Worm (Caenorhabditis elegans) whole organism, L1 larva: ENCODE measurements around the gene T23B12.6.

Experiments
- C04F5.9 ChIP-seq: sonication (generic microtip); optimal IDR thresholded peaks from 2 replicates; lab custom pipeline; 2016; ENCODE audit warnings: missing genetic modification characterization, missing compliant biosample characterization
- C34B4.2 ChIP-seq: sonication (generic microtip); optimal IDR thresholded peaks from 2 replicates; lab custom pipeline; 2017; ENCODE audit warnings: mild to moderate bottlenecking, missing genetic modification characterization, missing compliant biosample characterization
- F16B12.6 ChIP-seq: fragments of 150-350 bp; optimal IDR thresholded peaks from 2 replicates; lab custom pipeline; 2014; ENCODE audit warnings: missing biosample characterization, missing genetic modification characterization
- Y116A8C.19 ChIP-seq: sonication (generic microtip); optimal IDR thresholded peaks from 2 replicates; lab custom pipeline; 2016; ENCODE audit warnings: missing compliant biosample characterization, missing genetic modification characterization, borderline replicate concordance
- alr-1 ChIP-seq: fragments of 200-800 bp; sonication (Bioruptor generic); optimal IDR thresholded peaks from 2 replicates; lab custom pipeline; 2018; ENCODE audit warnings: borderline replicate concordance, mild to moderate bottlenecking, missing genetic modification characterization, missing compliant biosample characterization
- blmp-1 ChIP-seq: fragments of 150-350 bp; optimal IDR thresholded peaks from 2 replicates; lab custom pipeline; 2014; ENCODE audit warnings: missing biosample characterization, missing genetic modification characterization
- ceh-82 ChIP-seq, 3 experiments: fragments of 150-350 bp in 1 of 3; sonication (generic microtip) in 2 of 3; optimal IDR thresholded peaks; 2 replicates each; lab custom pipeline; 2014 to 2017; ENCODE audit warnings: missing biosample characterization in 3 of 3, missing genetic modification characterization in 3 of 3
- ceh-88 ChIP-seq: fragments of 200-800 bp; sonication (Bioruptor generic); IDR thresholded peaks from 2 replicates; pipeline ENCODE4 v1.3.6; 2022; ENCODE audit warnings: missing genetic modification characterization, missing compliant biosample characterization
- ces-1 ChIP-seq: fragments of 150-350 bp; optimal IDR thresholded peaks from 2 replicates; lab custom pipeline; 2014; ENCODE audit warnings: missing biosample characterization, missing genetic modification reagents, missing genetic modification characterization
- dsc-1 ChIP-seq: sonication (generic microtip); optimal IDR thresholded peaks from 2 replicates; lab custom pipeline; 2016; ENCODE audit warnings: mild to moderate bottlenecking, missing genetic modification characterization, missing compliant biosample characterization
- efl-1 ChIP-seq, 4 experiments: fragments of 150-350 bp; optimal IDR thresholded peaks in 3 of 4; peaks in 1 of 4; 1 replicate in 1 of 4; 2 replicates in 3 of 4; lab custom pipeline; 2014; ENCODE audit warnings: missing biosample characterization in 2 of 4, missing genetic modification characterization in 2 of 4, missing genetic modification reagents in 2 of 4
- efl-3 ChIP-seq: fragments of 200-800 bp; sonication (Bioruptor generic); optimal IDR thresholded peaks from 2 replicates; lab custom pipeline; 2018; ENCODE audit warnings: mild to moderate bottlenecking, missing genetic modification characterization, missing compliant biosample characterization
- elt-3 ChIP-seq, 6 experiments: fragments of 150-350 bp in 1 of 6; sonication (generic microtip); optimal IDR thresholded peaks; 2 replicates each; lab custom pipeline; 2017 to 2018; ENCODE audit warnings: missing biosample characterization in 6 of 6, missing genetic modification characterization in 6 of 6, inconsistent platforms in 1 of 6
- fos-1 ChIP-seq: fragments of 150-350 bp; optimal IDR thresholded peaks from 2 replicates; lab custom pipeline; 2014; ENCODE audit warnings: missing biosample characterization, missing genetic modification characterization
- hlh-17 ChIP-seq: fragments of 200-800 bp; sonication (Bioruptor generic); optimal IDR thresholded peaks from 2 replicates; lab custom pipeline; 2018; ENCODE audit warnings: missing genetic modification characterization, mild to moderate bottlenecking, missing compliant biosample characterization, moderate library complexity, borderline replicate concordance
- hlh-4 ChIP-seq: sonication (generic microtip); optimal IDR thresholded peaks from 2 replicates; lab custom pipeline; 2016; ENCODE audit warnings: mild to moderate bottlenecking, missing genetic modification characterization, missing compliant biosample characterization
- lin-14 ChIP-seq: fragments of 200-800 bp; sonication (Bioruptor generic); optimal IDR thresholded peaks from 2 replicates; lab custom pipeline; 2018; ENCODE audit warnings: mild to moderate bottlenecking, missing genetic modification characterization, moderate library complexity, missing compliant biosample characterization
- mef-2 ChIP-seq: fragments of 150-350 bp; optimal IDR thresholded peaks from 2 replicates; lab custom pipeline; 2014; ENCODE audit warnings: missing biosample characterization, missing genetic modification characterization
- mep-1 ChIP-seq: fragments of 150-350 bp; optimal IDR thresholded peaks from 2 replicates; lab custom pipeline; 2014; ENCODE audit warnings: missing biosample characterization, missing genetic modification characterization
- nhr-19 ChIP-seq: fragments of 200-800 bp; sonication (Bioruptor generic); conservative IDR thresholded peaks from 2 replicates; pipeline ENCODE4 v1.3.6; 2022; ENCODE audit warnings: missing genetic modification characterization, missing compliant biosample characterization
- nhr-237 ChIP-seq: fragments of 150-350 bp; optimal IDR thresholded peaks from 2 replicates; lab custom pipeline; 2014; ENCODE audit warnings: missing biosample characterization, missing genetic modification characterization
- nhr-47 ChIP-seq: sonication (generic microtip); optimal IDR thresholded peaks from 2 replicates; lab custom pipeline; 2016; ENCODE audit warnings: mild to moderate bottlenecking, missing genetic modification characterization, moderate library complexity, missing compliant biosample characterization
- nhr-71 ChIP-seq: sonication (generic microtip); optimal IDR thresholded peaks from 2 replicates; lab custom pipeline; 2016; ENCODE audit warnings: mild to moderate bottlenecking, missing genetic modification characterization, moderate library complexity, missing compliant biosample characterization
- nhr-84 ChIP-seq: sonication (generic microtip); optimal IDR thresholded peaks from 2 replicates; lab custom pipeline; 2017; ENCODE audit warnings: missing biosample characterization, missing genetic modification characterization
- skn-1 ChIP-seq: fragments of 150-350 bp; optimal IDR thresholded peaks from 2 replicates; lab custom pipeline; 2014; ENCODE audit warnings: missing biosample characterization, missing genetic modification characterization
- swsn-7 ChIP-seq: sonication (generic microtip); optimal IDR thresholded peaks from 2 replicates; lab custom pipeline; 2016; ENCODE audit warnings: missing genetic modification characterization, missing compliant biosample characterization
- unc-98 ChIP-seq: fragments of 200-800 bp; sonication (Bioruptor generic); IDR thresholded peaks from 2 replicates; pipeline ENCODE4 v1.3.6; 2022; ENCODE audit warnings: missing genetic modification characterization, missing compliant biosample characterization
- xbp-1 ChIP-seq: sonication (generic microtip); optimal IDR thresholded peaks from 2 replicates; lab custom pipeline; 2016; ENCODE audit warnings: missing genetic modification characterization, missing compliant biosample characterization
- zip-4 ChIP-seq: fragments of 200-800 bp; sonication (Bioruptor generic); optimal IDR thresholded peaks from 2 replicates; lab custom pipeline; 2018; ENCODE audit warnings: mild to moderate bottlenecking, missing genetic modification characterization, moderate library complexity, missing compliant biosample characterization
- ztf-11 ChIP-seq, 2 experiments: sonication (generic microtip); optimal IDR thresholded peaks; 2 replicates each; lab custom pipeline; 2016 to 2017; ENCODE audit warnings: missing genetic modification characterization in 2 of 2, missing biosample characterization in 1 of 2, missing compliant biosample characterization in 1 of 2
- ztf-4 ChIP-seq: fragments of 150-350 bp; optimal IDR thresholded peaks from 2 replicates; lab custom pipeline; 2014; ENCODE audit warnings: missing biosample characterization, missing genetic modification characterization

The T23B12.6 gene

ce11 chrV:8415113-8415530, 45.1 kb downstream of the T23B12.6 start:
- TF ChIP-seq xbp-1 (tag; lab: Kevin White, UChicago) (no peak), ces-1 (GFP tag; lab: Kevin White, UChicago) (no peak), nhr-47 (tag; lab: Kevin White, UChicago) (no peak), nhr-19 (GFP tag; lab: Robert Waterston, UW) (no peak), swsn-7 (tag; lab: Kevin White, UChicago) (no peak), dsc-1 (tag; lab: Kevin White, UChicago) (no peak)

ce11 chrV:8414036-8414728, 46.0 kb downstream of the T23B12.6 start, which contains the start of gene pos-1:
TSS of gene pos-1 (plus strand) at chrV:8414086.
- TF ChIP-seq C34B4.2 (tag; lab: Kevin White, UChicago) (no peak), nhr-84 (tag; lab: Kevin White, UChicago) (no peak), fos-1 (tag; lab: Kevin White, UChicago) (no peak), efl-1 (optimal IDR thresholded peaks at IDR 0.05; lab: Kevin White, UChicago) (no peak), efl-1 (GFP tag; optimal IDR thresholded peaks at IDR 0.05 in 1 of 2; lab: Kevin White, UChicago) (peak in 1 of 2 experiments; percentile 90), mef-2 (tag; lab: Kevin White, UChicago) (no peak)

- TF ChIP-seq zip-4, result no peak
- TF ChIP-seq hlh-17, result no peak
- peak in 1 of 2 experiments; percentile 4 for TF ChIP-seq efl-1 (optimal IDR thresholded peaks at IDR 0.05; lab: Kevin White, UChicago)
- TF ChIP-seq efl-1 (GFP tag; optimal IDR thresholded peaks at IDR 0.05 in 1 of 2; lab: Kevin White, UChicago), result no peak
- no peak for TF ChIP-seq efl-3 (GFP tag; lab: Kevin White, UChicago)
- no peak for TF ChIP-seq dsc-1 (tag; lab: Kevin White, UChicago)
- TF ChIP-seq nhr-71 (tag; lab: Kevin White, UChicago), result no peak
- TF ChIP-seq Y116A8C.19 (tag; lab: Kevin White, UChicago), result no peak
Observed at ce11 chrV:8413432-8414021, 46.7 kb downstream of the T23B12.6 start, which contains the start of gene vha-18. TSS of gene vha-18 (minus strand) at chrV:8413482.

ce11 chrV:8410406-8410805, 49.8 kb downstream of the T23B12.6 start, which contains the start of gene F52E1.2:
TSS of gene F52E1.2 (plus strand) at chrV:8410595.
- TF ChIP-seq ztf-11 (tag; optimal IDR thresholded peaks at IDR 0.05; lab: Kevin White, UChicago) (no peak), dsc-1 (tag; lab: Kevin White, UChicago) (no peak), C04F5.9 (tag; lab: Kevin White, UChicago) (no peak), unc-98 (GFP tag; lab: Robert Waterston, UW) (no peak), alr-1 (tag; lab: Kevin White, UChicago) (no peak), F16B12.6 (tag; lab: Kevin White, UChicago) (no peak), blmp-1 (tag; lab: Kevin White, UChicago) (no peak), lin-14 (GFP tag; lab: Kevin White, UChicago) (no peak), mep-1 (tag; lab: Kevin White, UChicago) (no peak), ceh-88 (no peak), xbp-1 (tag; lab: Kevin White, UChicago) (no peak), elt-3 (tag; optimal IDR thresholded peaks at IDR 0.05; lab: Kevin White, UChicago) (no peak), skn-1 (tag; lab: Kevin White, UChicago) (no peak), nhr-19 (GFP tag; lab: Robert Waterston, UW) (no peak)

- TF ChIP-seq F16B12.6 (tag; lab: Kevin White, UChicago) (no peak), blmp-1 (tag; lab: Kevin White, UChicago) (peak; percentile 100), hlh-4 (no peak), ztf-4 (tag; lab: Kevin White, UChicago) (peak; percentile 27), ceh-82 (tag; optimal IDR thresholded peaks at IDR 0.05; lab: Kevin White, UChicago) (no peak), elt-3 (tag; optimal IDR thresholded peaks at IDR 0.05; lab: Kevin White, UChicago) (peak in 1 of 6 experiments; percentile 33), lin-14 (GFP tag; lab: Kevin White, UChicago) (peak; percentile 5), nhr-237 (tag; lab: Kevin White, UChicago) (no peak)
Observed at ce11 chrV:8409594-8409993, 50.6 kb downstream of the T23B12.6 start.
